Worm (Caenorhabditis elegans) whole organism, L2 larva: ENCODE measurements around the gene F13D12.8.

Source experiments
- C34F6.9 ChIP-seq: fragments of 150-350 bp; optimal IDR thresholded peaks from 2 replicates; lab custom pipeline; 2014; ENCODE audit warnings: missing biosample characterization, missing genetic modification characterization
- F13H6.1 ChIP-seq: sonication (generic microtip); optimal IDR thresholded peaks from 2 replicates; lab custom pipeline; 2016; ENCODE audit warnings: missing genetic modification characterization, missing compliant biosample characterization
- R02D3.7 ChIP-seq: fragments of 150-350 bp; optimal IDR thresholded peaks from 2 replicates; lab custom pipeline; 2014; ENCODE audit warnings: missing biosample characterization, missing genetic modification characterization
- Y55F3AM.14 ChIP-seq: fragments of 200-800 bp; sonication (Bioruptor generic); optimal IDR thresholded peaks from 2 replicates; lab custom pipeline; 2018; ENCODE audit warnings: mild to moderate bottlenecking, missing genetic modification characterization, missing compliant biosample characterization
- ZK546.5 ChIP-seq: sonication (generic microtip); optimal IDR thresholded peaks from 2 replicates; lab custom pipeline; 2017; ENCODE audit warnings: missing biosample characterization, missing genetic modification characterization
- aly-2 ChIP-seq: fragments of 150-350 bp; optimal IDR thresholded peaks from 2 replicates; lab custom pipeline; 2014; ENCODE audit warnings: missing biosample characterization, missing genetic modification characterization
- ama-1 ChIP-seq: fragments of 150-350 bp; optimal IDR thresholded peaks from 2 replicates; lab custom pipeline; 2018; ENCODE audit warnings: inconsistent platforms
- blmp-1 ChIP-seq: sonication (generic microtip); optimal IDR thresholded peaks from 2 replicates; lab custom pipeline; 2017; ENCODE audit warnings: missing genetic modification characterization, mild to moderate bottlenecking, missing compliant biosample characterization, antibody characterized with exemption, moderate library complexity; ENCODE audit not compliant: insufficient read depth
- ceh-16 ChIP-seq: fragments of 150-350 bp; optimal IDR thresholded peaks from 2 replicates; lab custom pipeline; 2014; ENCODE audit warnings: missing biosample characterization, missing genetic modification characterization
- ceh-82 ChIP-seq: fragments of 150-350 bp; optimal IDR thresholded peaks from 2 replicates; lab custom pipeline; 2014; ENCODE audit warnings: missing biosample characterization, missing genetic modification characterization
- crh-2 ChIP-seq: sonication (generic microtip); optimal IDR thresholded peaks from 2 replicates; lab custom pipeline; 2017; ENCODE audit warnings: missing biosample characterization, missing genetic modification characterization
- dmd-4 ChIP-seq: sonication (generic microtip); optimal IDR thresholded peaks from 2 replicates; lab custom pipeline; 2017; ENCODE audit warnings: missing biosample characterization, missing genetic modification characterization
- egl-27 ChIP-seq: sonication (generic microtip); optimal IDR thresholded peaks from 3 replicates; lab custom pipeline; 2017; ENCODE audit warnings: missing biosample characterization, missing genetic modification reagents, missing genetic modification characterization
- elt-1 ChIP-seq: fragments of 150-350 bp; optimal IDR thresholded peaks from 2 replicates; lab custom pipeline; 2014; ENCODE audit warnings: missing biosample characterization, missing genetic modification characterization
- elt-3 ChIP-seq: sonication (generic microtip); optimal IDR thresholded peaks from 2 replicates; lab custom pipeline; 2017; ENCODE audit warnings: missing biosample characterization, missing genetic modification characterization
- fos-1 ChIP-seq: fragments of 150-350 bp; optimal IDR thresholded peaks from 2 replicates; lab custom pipeline; 2014; ENCODE audit warnings: missing biosample characterization, missing genetic modification characterization
- gmeb-1 ChIP-seq: fragments of 150-350 bp; optimal IDR thresholded peaks from 2 replicates; lab custom pipeline; 2014; ENCODE audit warnings: missing biosample characterization, missing genetic modification characterization
- lin-39 ChIP-seq: fragments of 150-350 bp; optimal IDR thresholded peaks from 2 replicates; lab custom pipeline; 2014; ENCODE audit warnings: missing biosample characterization, missing genetic modification reagents, missing genetic modification characterization
- lsy-2 ChIP-seq, 2 experiments: fragments of 150-350 bp in 1 of 2; sonication (generic microtip) in 1 of 2; optimal IDR thresholded peaks; 2 replicates each; lab custom pipeline; 2014 to 2017; ENCODE audit warnings: missing biosample characterization in 2 of 2, missing genetic modification characterization in 2 of 2
- mab-5 ChIP-seq: fragments of 150-350 bp; optimal IDR thresholded peaks from 2 replicates; lab custom pipeline; 2014; ENCODE audit warnings: missing biosample characterization, missing genetic modification characterization
- mbf-1 ChIP-seq: sonication (generic microtip); optimal IDR thresholded peaks from 2 replicates; lab custom pipeline; 2017; ENCODE audit warnings: missing biosample characterization, missing genetic modification characterization
- mdl-1 ChIP-seq, 2 experiments: fragments of 150-350 bp in 1 of 2; sonication (generic microtip) in 1 of 2; optimal IDR thresholded peaks; 2 replicates each; lab custom pipeline; 2017; ENCODE audit warnings: missing biosample characterization in 2 of 2, missing genetic modification characterization in 2 of 2
- nhr-10 ChIP-seq: sonication (generic microtip); optimal IDR thresholded peaks from 2 replicates; lab custom pipeline; 2017; ENCODE audit warnings: missing biosample characterization, missing genetic modification characterization
- nhr-11 ChIP-seq: fragments of 150-350 bp; optimal IDR thresholded peaks from 2 replicates; lab custom pipeline; 2014; ENCODE audit warnings: missing biosample characterization, missing genetic modification characterization
- nhr-12 ChIP-seq: fragments of 150-350 bp; optimal IDR thresholded peaks from 2 replicates; lab custom pipeline; 2014; ENCODE audit warnings: missing biosample characterization, missing genetic modification characterization
- nhr-129 ChIP-seq: fragments of 150-350 bp; optimal IDR thresholded peaks from 2 replicates; lab custom pipeline; 2014; ENCODE audit warnings: missing biosample characterization, missing genetic modification characterization
- nhr-21 ChIP-seq: fragments of 150-350 bp; optimal IDR thresholded peaks from 2 replicates; lab custom pipeline; 2014; ENCODE audit warnings: missing biosample characterization, missing genetic modification characterization
- nhr-23 ChIP-seq: fragments of 150-350 bp; optimal IDR thresholded peaks from 2 replicates; lab custom pipeline; 2014; ENCODE audit warnings: missing biosample characterization, missing genetic modification reagents, missing genetic modification characterization
- nhr-25 ChIP-seq: fragments of 150-350 bp; sonication (generic microtip); optimal IDR thresholded peaks from 3 replicates; lab custom pipeline; 2014; ENCODE audit warnings: missing biosample characterization, missing genetic modification characterization
- nhr-6 ChIP-seq: fragments of 150-350 bp; optimal IDR thresholded peaks from 2 replicates; lab custom pipeline; 2014; ENCODE audit warnings: missing biosample characterization, missing genetic modification characterization
- nhr-77 ChIP-seq: fragments of 150-350 bp; optimal IDR thresholded peaks from 2 replicates; lab custom pipeline; 2014; ENCODE audit warnings: missing biosample characterization, missing genetic modification characterization
- peb-1 ChIP-seq: fragments of 150-350 bp; optimal IDR thresholded peaks from 2 replicates; lab custom pipeline; 2014; ENCODE audit warnings: missing biosample characterization, missing genetic modification characterization
- sem-4 ChIP-seq: fragments of 150-350 bp; optimal IDR thresholded peaks from 2 replicates; lab custom pipeline; 2014; ENCODE audit warnings: missing biosample characterization, missing genetic modification reagents, missing genetic modification characterization
- skn-1 ChIP-seq: sonication (generic microtip); optimal IDR thresholded peaks from 2 replicates; lab custom pipeline; 2017; ENCODE audit warnings: missing biosample characterization, missing genetic modification characterization
- sma-3 ChIP-seq: sonication (generic microtip); optimal IDR thresholded peaks from 2 replicates; lab custom pipeline; 2016; ENCODE audit warnings: missing genetic modification reagents, missing genetic modification characterization, missing compliant biosample characterization
- sma-9 ChIP-seq, 2 experiments: fragments of 150-350 bp in 1 of 2; sonication (generic microtip) in 1 of 2; optimal IDR thresholded peaks; 2 replicates each; lab custom pipeline; 2014 to 2016; ENCODE audit warnings: missing genetic modification characterization in 2 of 2, mild to moderate bottlenecking in 1 of 2, missing biosample characterization in 1 of 2, missing compliant biosample characterization in 1 of 2, missing genetic modification reagents in 1 of 2, moderate library complexity in 1 of 2
- snpc-4 ChIP-seq: fragments of 150-350 bp; optimal IDR thresholded peaks from 2 replicates; lab custom pipeline; 2014; ENCODE audit warnings: missing biosample characterization, missing genetic modification characterization
- unc-39 ChIP-seq: fragments of 150-350 bp; optimal IDR thresholded peaks from 2 replicates; lab custom pipeline; 2014; ENCODE audit warnings: missing biosample characterization, missing genetic modification characterization
- unc-55 ChIP-seq: fragments of 150-350 bp; sonication (generic microtip); optimal IDR thresholded peaks from 3 replicates; lab custom pipeline; 2014; ENCODE audit warnings: missing biosample characterization, missing genetic modification reagents, missing genetic modification characterization
- unc-62 ChIP-seq: fragments of 150-350 bp; optimal IDR thresholded peaks from 2 replicates; lab custom pipeline; 2014; ENCODE audit warnings: missing biosample characterization, missing genetic modification reagents, missing genetic modification characterization
- zag-1 ChIP-seq: fragments of 150-350 bp; optimal IDR thresholded peaks from 2 replicates; lab custom pipeline; 2014; ENCODE audit warnings: missing biosample characterization, missing genetic modification characterization
- ztf-1 ChIP-seq: fragments of 200-800 bp; sonication (Bioruptor generic); conservative IDR thresholded peaks from 2 replicates; pipeline ENCODE4 v1.3.6; 2022; ENCODE audit warnings: missing genetic modification characterization, missing compliant biosample characterization
- ztf-11 ChIP-seq: sonication (generic microtip); optimal IDR thresholded peaks from 2 replicates; lab custom pipeline; 2017; ENCODE audit warnings: missing biosample characterization, missing genetic modification characterization
- ztf-4 ChIP-seq: fragments of 150-350 bp; optimal IDR thresholded peaks from 2 replicates; lab custom pipeline; 2014; ENCODE audit warnings: missing biosample characterization, missing genetic modification characterization

The F13D12.8 gene

DNA sequence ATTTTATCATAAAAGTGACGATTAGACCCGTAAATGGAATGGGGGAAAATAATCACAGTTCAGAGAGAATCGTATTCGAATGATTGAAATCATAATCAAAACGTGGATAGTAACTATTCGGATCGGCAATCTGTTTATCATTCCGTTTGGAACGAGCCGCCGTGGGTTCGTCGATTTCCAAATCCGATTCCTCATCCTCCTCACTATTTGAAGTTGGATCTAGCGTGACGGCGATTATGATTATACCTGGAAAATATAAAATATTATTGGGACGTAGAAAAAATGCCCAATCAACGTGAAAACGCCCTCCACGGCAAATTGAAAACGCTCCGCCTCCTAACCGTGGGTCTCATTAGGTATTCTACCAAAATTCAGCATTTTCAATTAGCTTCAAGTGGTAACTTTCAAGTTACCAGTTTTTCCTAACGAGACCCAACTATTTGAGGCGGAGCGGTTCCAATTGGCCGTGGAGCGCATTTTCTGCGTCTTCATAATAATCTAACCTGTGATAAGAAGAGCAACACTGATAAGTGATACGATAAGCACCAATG, 1.1 kb downstream of the F13D12.8 start (continued):
- no peak for TF ChIP-seq ceh-82 (tag; lab: Kevin White, UChicago)
- no peak for TF ChIP-seq nhr-11 (tag; lab: Kevin White, UChicago)
- no peak for TF ChIP-seq unc-39 (tag; lab: Kevin White, UChicago)
- no peak for TF ChIP-seq nhr-77
- no peak for TF ChIP-seq peb-1 (tag; lab: Kevin White, UChicago)
- TF ChIP-seq R02D3.7 (tag; lab: Kevin White, UChicago) = no peak
- TF ChIP-seq ceh-16 = no peak
- no peak for TF ChIP-seq zag-1
- no peak for TF ChIP-seq fos-1 (tag; lab: Kevin White, UChicago)
- TF ChIP-seq lsy-2 (tag; optimal IDR thresholded peaks at IDR 0.05; lab: Kevin White, UChicago) = peak in 1 of 2 experiments; percentile 16
- TF ChIP-seq nhr-10 (tag; lab: Kevin White, UChicago) = no peak
- TF ChIP-seq Y55F3AM.14 (GFP tag; lab: Kevin White, UChicago) = no peak
- no peak for TF ChIP-seq lin-39 (tag; lab: Kevin White, UChicago)
- TF ChIP-seq sma-9 (GFP tag; optimal IDR thresholded peaks at IDR 0.05; lab: Kevin White, UChicago) = no peak
- TF ChIP-seq sma-9 (tag; optimal IDR thresholded peaks at IDR 0.05; lab: Kevin White, UChicago) = no peak
- TF ChIP-seq mbf-1 (tag; lab: Kevin White, UChicago) = no peak
- TF ChIP-seq blmp-1 (tag; lab: Kevin White, UChicago) = no peak
- no peak for TF ChIP-seq mab-5
- TF ChIP-seq nhr-129 (tag; lab: Kevin White, UChicago) = peak; percentile 52
- TF ChIP-seq ztf-4 (tag; lab: Kevin White, UChicago) = no peak
- TF ChIP-seq unc-62 (GFP tag; lab: Kevin White, UChicago) = no peak
- TF ChIP-seq sem-4 = no peak
- TF ChIP-seq elt-1 (tag; lab: Kevin White, UChicago) = no peak

ce11 chrII:11729757-11730535, 2.4 kb downstream of the F13D12.8 start:
- no peak for TF ChIP-seq peb-1 (tag; lab: Kevin White, UChicago)
- peak; percentile 23 for TF ChIP-seq ama-1 (lab: Kevin White, UChicago)

- TF ChIP-seq Y55F3AM.14 (GFP tag; lab: Kevin White, UChicago) = peak; percentile 20
- TF ChIP-seq F13H6.1 (tag; lab: Kevin White, UChicago) = peak; percentile 73
- no peak for TF ChIP-seq nhr-6 (tag; lab: Kevin White, UChicago)
- no peak for TF ChIP-seq ama-1 (lab: Kevin White, UChicago)
- peak; percentile 52 for TF ChIP-seq egl-27 (tag; lab: Kevin White, UChicago)
- TF ChIP-seq mab-5 = no peak
- TF ChIP-seq C34F6.9 (tag; lab: Kevin White, UChicago) = peak; percentile 59
- TF ChIP-seq nhr-129 (tag; lab: Kevin White, UChicago) = peak; percentile 69
- peak; percentile 7 for TF ChIP-seq ztf-4 (tag; lab: Kevin White, UChicago)
- TF ChIP-seq aly-2 (tag; lab: Kevin White, UChicago) = no peak
- no peak for TF ChIP-seq zag-1
- TF ChIP-seq gmeb-1 = peak; percentile 44
- peak; percentile 8 for TF ChIP-seq nhr-25
- TF ChIP-seq skn-1 (tag; lab: Kevin White, UChicago) = no peak
- no peak for TF ChIP-seq ztf-1 (GFP tag; lab: Robert Waterston, UW)
- no peak for TF ChIP-seq ZK546.5 (tag; lab: Kevin White, UChicago)
- TF ChIP-seq unc-55 = no peak
- no peak for TF ChIP-seq elt-1 (tag; lab: Kevin White, UChicago)
- peak; percentile 91 for TF ChIP-seq mdl-1 (tag; optimal IDR thresholded peaks at IDR 0.05; lab: Kevin White, UChicago)
- TF ChIP-seq nhr-23 = no peak
- TF ChIP-seq R02D3.7 (tag; lab: Kevin White, UChicago) = no peak
- TF ChIP-seq sem-4 = no peak
- no peak for TF ChIP-seq mbf-1 (tag; lab: Kevin White, UChicago)
- no peak for TF ChIP-seq nhr-10 (tag; lab: Kevin White, UChicago)
- no peak for TF ChIP-seq ceh-16
- TF ChIP-seq ztf-11 (tag; lab: Kevin White, UChicago) = no peak
- peak; percentile 85 for TF ChIP-seq sma-9 (GFP tag; optimal IDR thresholded peaks at IDR 0.05; lab: Kevin White, UChicago)
- no peak for TF ChIP-seq sma-9 (tag; optimal IDR thresholded peaks at IDR 0.05; lab: Kevin White, UChicago)
- no peak for TF ChIP-seq ceh-82 (tag; lab: Kevin White, UChicago)
- peak in 1 of 2 experiments; percentile 63 for TF ChIP-seq lsy-2 (tag; optimal IDR thresholded peaks at IDR 0.05; lab: Kevin White, UChicago)
- TF ChIP-seq blmp-1 (tag; lab: Kevin White, UChicago) = no peak
- no peak for TF ChIP-seq unc-39 (tag; lab: Kevin White, UChicago)
- no peak for TF ChIP-seq lin-39 (tag; lab: Kevin White, UChicago)
- no peak for TF ChIP-seq dmd-4
- TF ChIP-seq nhr-12 (tag; lab: Kevin White, UChicago) = no peak
- TF ChIP-seq sma-3 (GFP tag; lab: Kevin White, UChicago) = peak; percentile 33
- no peak for TF ChIP-seq nhr-77
- no peak for TF ChIP-seq snpc-4 (tag; lab: Kevin White, UChicago)
- TF ChIP-seq crh-2 (tag; lab: Kevin White, UChicago) = peak; percentile 66
- TF ChIP-seq nhr-21 (tag; lab: Kevin White, UChicago) = peak; percentile 16
- peak; percentile 57 for TF ChIP-seq fos-1 (tag; lab: Kevin White, UChicago)
- TF ChIP-seq elt-3 = no peak
Observed at ce11 chrII:11728545-11729105, 3.8 kb downstream of the F13D12.8 start, which contains the start of gene alh-8. Gene alh-8, plus strand, starts transcription at chrII:11729055.
